Worm (Caenorhabditis elegans) whole organism, midembryonic: ENCODE measurements around the gene odr-1.

ENCODE experiments used
- T22C8.4 ChIP-seq: fragments of 200-800 bp; sonication (Bioruptor generic); IDR thresholded peaks from 2 replicates; pipeline ENCODE4 v1.3.6; 2022; ENCODE audit warnings: missing genetic modification characterization, missing compliant biosample characterization
- flt-1 ChIP-seq: fragments of 200-800 bp; sonication (Bioruptor generic); IDR thresholded peaks from 2 replicates; pipeline ENCODE4 v1.3.6; 2022; ENCODE audit warnings: missing genetic modification characterization, missing compliant biosample characterization
- klf-2 ChIP-seq: fragments of 200-800 bp; sonication (Bioruptor generic); conservative IDR thresholded peaks from 2 replicates; pipeline ENCODE4 v1.3.6; 2022; ENCODE audit warnings: missing genetic modification reagents, missing genetic modification characterization, missing compliant biosample characterization
- ref-1 ChIP-seq: fragments of 200-800 bp; sonication (Bioruptor generic); conservative IDR thresholded peaks from 2 replicates; pipeline ENCODE4 v1.3.6; 2022; ENCODE audit warnings: missing genetic modification reagents, missing genetic modification characterization, missing compliant biosample characterization
- ztf-23 ChIP-seq: fragments of 200-800 bp; sonication (Bioruptor generic); IDR thresholded peaks from 2 replicates; pipeline ENCODE4 v1.3.6; 2022; ENCODE audit warnings: missing genetic modification reagents, missing genetic modification characterization, missing compliant biosample characterization

ce11 chrX:13541335-13541734 lies 9.5 kb downstream of the odr-1 start:
- TF ChIP-seq klf-2 (GFP tag; lab: Robert Waterston, UW) (no peak), T22C8.4 (GFP tag; lab: Robert Waterston, UW) (no peak), ref-1 (GFP tag; lab: Robert Waterston, UW) (no peak), ztf-23 (GFP tag; lab: Robert Waterston, UW) (no peak), flt-1 (GFP tag; lab: Robert Waterston, UW) (no peak)
